Worm (Caenorhabditis elegans): Measurements from ENCODE around the gene ugt-63.

The ugt-63 gene

ce11 chrV:5143785-5144184, 33.2 kb upstream of the ugt-63 start, which contains the start of gene srh-129:
TSS of gene srh-129 (minus strand) at chrV:5143885.
- no peak for TF ChIP-seq ztf-11 (tag; optimal IDR thresholded peaks at IDR 0.05)

ce11 chrV:5137919-5138318, 27.3 kb upstream of the ugt-63 start, which contains the start of gene F14F9.3:
TSS of gene F14F9.3 (plus strand) at chrV:5138219.
- TF ChIP-seq T20F7.1 (GFP tag; optimal IDR thresholded peaks at IDR 0.05) (no peak), pqm-1 (tag; optimal IDR thresholded peaks at IDR 0.05) (no peak), mxl-3 (GFP tag; optimal IDR thresholded peaks at IDR 0.05) (no peak), F49E8.2 (tag; optimal IDR thresholded peaks at IDR 0.05; ENCODE audit: borderline replicate concordance) (no peak), aha-1 (tag) (no peak), F37D6.2 (tag; optimal IDR thresholded peaks at IDR 0.05) (no peak), nhr-237 (tag; optimal IDR thresholded peaks at IDR 0.05) (no peak), hmg-1.1 (GFP tag; IDR thresholded peaks at IDR 0.05) (no peak), spr-3 (GFP tag; optimal IDR thresholded peaks at IDR 0.05) (no peak), sdz-12 (GFP tag; optimal IDR thresholded peaks at IDR 0.05) (no peak), hif-1 (tag; optimal IDR thresholded peaks at IDR 0.05) (no peak), lim-7 (GFP tag; IDR thresholded peaks at IDR 0.05) (no peak), aly-2 (tag; optimal IDR thresholded peaks at IDR 0.05) (no peak), madf-5 (GFP tag; IDR thresholded peaks at IDR 0.05) (no peak), lir-3 (tag; optimal IDR thresholded peaks at IDR 0.05) (no peak), php-3 (GFP tag; IDR thresholded peaks at IDR 0.05) (no peak), ceh-32 (tag; optimal IDR thresholded peaks at IDR 0.05; ENCODE audit: poor library complexity) (no peak), daf-8 (GFP tag; IDR thresholded peaks at IDR 0.05) (no peak), hlh-30 (tag; optimal IDR thresholded peaks at IDR 0.05; ENCODE audit: insufficient read depth) (no peak)

DNA sequence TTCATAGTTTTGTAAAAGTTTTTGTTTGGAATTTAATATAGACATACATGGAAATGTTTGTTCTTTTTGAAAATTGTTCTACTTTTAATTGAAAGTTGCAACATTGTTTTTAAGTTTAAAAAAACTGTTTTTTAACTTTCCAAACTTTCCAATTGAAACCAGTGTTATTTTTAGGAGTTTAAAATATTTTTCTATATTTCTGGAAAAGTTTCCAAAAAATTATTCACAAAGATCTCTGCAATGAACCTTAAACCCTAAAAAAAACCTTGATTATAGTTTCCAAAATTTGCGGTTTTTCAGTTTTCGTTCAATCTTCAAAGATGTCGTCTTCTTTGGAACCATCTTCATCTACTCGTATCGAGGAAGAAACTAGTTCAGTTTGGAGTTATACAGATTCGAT, 21.9 kb upstream of the ugt-63 start, which contains the start of gene F14F9.4:
F14F9.4 (plus strand) TSS at position 301 of the 400 bp plus-strand sequence.
- TF ChIP-seq zip-2 (tag; optimal IDR thresholded peaks at IDR 0.05) (no peak), nhr-102 (tag; optimal IDR thresholded peaks at IDR 0.05) (no peak), mep-1 (tag; optimal IDR thresholded peaks at IDR 0.05) (no peak)

- TF ChIP-seq zip-2 (tag; optimal IDR thresholded peaks at IDR 0.05) (peak; percentile 99), unc-62 (GFP tag; optimal IDR thresholded peaks at IDR 0.05 in 1 of 2) (peak in 1 of 2 experiments; percentile 85), unc-62 (tag; optimal IDR thresholded peaks at IDR 0.05) (no peak), nhr-6 (tag; optimal IDR thresholded peaks at IDR 0.05) (peak; percentile 57), F26F4.8 (GFP tag; conservative IDR thresholded peaks at IDR 0.05) (no peak), nhr-28 (tag; optimal IDR thresholded peaks at IDR 0.05) (peak; percentile 83), hlh-30 (tag; optimal IDR thresholded peaks at IDR 0.05; ENCODE audit: insufficient read depth) (peak; percentile 40), F44E2.7 (GFP tag; IDR thresholded peaks at IDR 0.05) (no peak), hlh-11 (tag; optimal IDR thresholded peaks at IDR 0.05) (peak; percentile 19), F37D6.2 (tag; optimal IDR thresholded peaks at IDR 0.05) (no peak), ZK546.5 (tag; optimal IDR thresholded peaks at IDR 0.05) (no peak), nhr-77 (tag; optimal IDR thresholded peaks at IDR 0.05) (peak; percentile 8), ztf-7 (tag; optimal IDR thresholded peaks at IDR 0.05) (peak; percentile 64), hif-1 (tag; optimal IDR thresholded peaks at IDR 0.05) (peak in 1 of 2 experiments; percentile 46), nhr-11 (tag; optimal IDR thresholded peaks at IDR 0.05) (peak; percentile 35), aha-1 (tag) (peak; percentile 70), dpl-1 (GFP tag; optimal IDR thresholded peaks at IDR 0.05) (peak; percentile 20)
These were observed 20.8 kb upstream of the ugt-63 start for ce11 chrV:5131380-5131779.

- TF ChIP-seq aha-1 (tag) (peak; percentile 79), Y5F2A.4 (GFP tag; optimal IDR thresholded peaks at IDR 0.05) (no peak), daf-19 (GFP tag; conservative IDR thresholded peaks at IDR 0.05) (no peak), lir-3 (tag; optimal IDR thresholded peaks at IDR 0.05) (no peak), unc-62 (GFP tag; optimal IDR thresholded peaks at IDR 0.05 in 1 of 2) (peak in 1 of 2 experiments; percentile 4), unc-62 (tag; optimal IDR thresholded peaks at IDR 0.05) (no peak), T26A8.4 (GFP tag; IDR thresholded peaks at IDR 0.05) (no peak), ceh-28 (tag; optimal IDR thresholded peaks at IDR 0.05) (no peak)
These were observed 19.4 kb upstream of the ugt-63 start, which contains the start of gene F14F9.8 for ce11 chrV:5130018-5130417. TSS of gene F14F9.8 (plus strand) at chrV:5130318.

Data from whole organism, L4 larva.